Worm (Caenorhabditis elegans) whole organism, late embryonic: ENCODE measurements around the gene Y66D12A.3.

Experiments
- C38D4.7 ChIP-seq: fragments of 200-800 bp; sonication (Bioruptor generic); optimal IDR thresholded peaks from 2 replicates; lab custom pipeline; 2018; ENCODE audit warnings: mild to moderate bottlenecking, missing genetic modification characterization, moderate library complexity, missing compliant biosample characterization
- F13H6.1 ChIP-seq: sonication (generic microtip); optimal IDR thresholded peaks from 2 replicates; lab custom pipeline; 2016; ENCODE audit warnings: missing genetic modification characterization, missing compliant biosample characterization
- K09A11.1 ChIP-seq: sonication (generic microtip); optimal IDR thresholded peaks from 2 replicates; lab custom pipeline; 2017; ENCODE audit warnings: antibody characterized with exemption, mild to moderate bottlenecking, missing genetic modification characterization, missing compliant biosample characterization; ENCODE audit not compliant: insufficient read depth
- dve-1 ChIP-seq: sonication (generic microtip); optimal IDR thresholded peaks from 2 replicates; lab custom pipeline; 2017; ENCODE audit warnings: antibody characterized with exemption, mild to moderate bottlenecking, missing genetic modification characterization, missing compliant biosample characterization
- fkh-10 ChIP-seq: fragments of 150-350 bp; optimal IDR thresholded peaks from 2 replicates; lab custom pipeline; 2014; ENCODE audit warnings: missing biosample characterization, missing genetic modification reagents, missing genetic modification characterization
- hlh-6 ChIP-seq: sonication (generic microtip); optimal IDR thresholded peaks from 2 replicates; lab custom pipeline; 2016; ENCODE audit warnings: missing genotype, missing genetic modification characterization, missing compliant biosample characterization
- npax-4 ChIP-seq: sonication (generic microtip); optimal IDR thresholded peaks from 2 replicates; lab custom pipeline; 2016; ENCODE audit warnings: missing genetic modification characterization, missing compliant biosample characterization
- pha-4 ChIP-seq: fragments of 150-350 bp; optimal IDR thresholded peaks from 2 replicates; lab custom pipeline; 2018; ENCODE audit warnings: missing biosample characterization, missing genetic modification reagents, missing genetic modification characterization
- pqm-1 ChIP-seq: sonication (generic microtip); optimal IDR thresholded peaks from 2 replicates; lab custom pipeline; 2016; ENCODE audit warnings: missing genetic modification characterization, missing compliant biosample characterization
- pros-1 ChIP-seq: fragments of 150-350 bp; optimal IDR thresholded peaks from 2 replicates; lab custom pipeline; 2014; ENCODE audit warnings: missing biosample characterization, missing genetic modification reagents, missing genetic modification characterization
- sox-2 ChIP-seq: fragments of 200-800 bp; sonication (Bioruptor generic); IDR thresholded peaks from 2 replicates; pipeline ENCODE4 v1.3.6; 2022; ENCODE audit warnings: missing genetic modification reagents, missing genetic modification characterization, missing compliant biosample characterization
- unc-55 ChIP-seq: sonication (generic microtip); optimal IDR thresholded peaks from 2 replicates; lab custom pipeline; 2017; ENCODE audit warnings: missing biosample characterization, missing genetic modification reagents, missing genetic modification characterization

DNA sequence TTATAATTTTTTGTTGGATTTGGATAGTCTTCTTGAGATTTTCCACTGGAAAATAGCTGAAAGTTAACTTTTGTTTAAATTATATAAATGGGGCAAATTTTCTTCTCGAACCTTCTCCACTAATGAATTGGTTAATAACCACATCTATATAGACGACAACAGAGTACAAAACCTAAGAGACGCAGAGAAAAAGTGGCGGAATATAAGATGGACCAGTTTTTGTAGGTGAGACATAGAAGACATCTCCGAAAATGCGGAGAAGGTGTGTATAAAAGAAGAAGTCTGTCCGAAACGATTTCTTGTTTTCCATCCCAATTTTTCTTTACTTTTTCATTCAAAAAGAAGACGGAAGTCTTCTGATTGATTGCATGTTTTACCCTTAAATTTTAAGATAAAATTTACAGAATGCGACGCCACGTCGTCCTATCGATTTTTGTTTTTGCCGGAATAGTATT, 35.9 kb downstream of the Y66D12A.3 start, which contains the start of gene gly-8:
- TF ChIP-seq C38D4.7 (no peak), pqm-1 (no peak), npax-4 (tag; lab: Kevin White, UChicago) (no peak), unc-55 (no peak), K09A11.1 (tag; lab: Kevin White, UChicago) (no peak), pha-4 (tag; lab: Kevin White, UChicago) (no peak), hlh-6 (no peak), fkh-10 (no peak), F13H6.1 (no peak), dve-1 (tag; lab: Kevin White, UChicago) (no peak), sox-2 (GFP tag; lab: Robert Waterston, UW) (no peak), pros-1 (tag; lab: Kevin White, UChicago) (no peak)
